Fruit fly (Drosophila melanogaster): ENCODE data around the gene Brr2.

- peak; percentile 14 for TF ChIP-seq abd-A (tag; optimal IDR thresholded peaks at IDR 0.05)
- TF ChIP-seq Xrp1 (GFP tag; IDR thresholded peaks at IDR 0.05) = no peak
- TF ChIP-seq Med (GFP tag) = peak; percentile 72
- no peak for TF ChIP-seq Dip3 (GFP tag; optimal IDR thresholded peaks at IDR 0.05)
- TF ChIP-seq CG32767 (GFP tag; IDR thresholded peaks at IDR 0.05) = no peak
- no peak for TF ChIP-seq tin (GFP tag; optimal IDR thresholded peaks at IDR 0.05)
- TF ChIP-seq cato (GFP tag; optimal IDR thresholded peaks at IDR 0.05; ENCODE audit: borderline replicate concordance) = no peak
- no peak for TF ChIP-seq CG12744 (GFP tag; optimal IDR thresholded peaks at IDR 0.05)
- TF ChIP-seq mirr (GFP tag; optimal IDR thresholded peaks at IDR 0.05) = no peak
- no peak for TF ChIP-seq Bdp1 (GFP tag; optimal IDR thresholded peaks at IDR 0.05)
- no peak for TF ChIP-seq dan (GFP tag; IDR thresholded peaks at IDR 0.05)
- no peak for TF ChIP-seq peb (GFP tag; IDR thresholded peaks at IDR 0.05)
These were observed 34.5 kb upstream of the Brr2 start for dm6 chr3L:16002116-16002716.
